Worm (Caenorhabditis elegans): ENCODE measurements around the gene nstp-3.
A peak's percentile ranks its signal among the peaks of the same experiment; 100 is the strongest.

Gene nstp-3

DNA sequence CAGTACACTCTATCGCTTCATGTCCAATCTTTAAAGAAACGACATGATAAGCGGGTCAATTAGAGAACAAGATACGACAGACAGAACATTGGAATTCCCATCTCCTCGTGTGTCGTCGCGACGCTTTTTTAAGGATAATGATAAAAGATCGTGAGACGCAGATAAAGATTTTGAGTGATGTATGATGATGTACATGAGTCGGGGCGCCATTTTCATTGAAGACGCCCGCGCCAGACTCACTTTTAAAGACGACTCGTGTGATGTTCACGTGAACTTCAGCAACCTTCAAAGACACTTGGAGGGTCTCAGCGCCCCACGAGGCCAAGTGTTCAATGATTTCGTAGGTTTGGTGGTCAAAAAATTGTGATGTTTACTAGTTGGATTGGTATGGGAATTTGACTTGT, 29.7 kb downstream of the nstp-3 start (continued):
- TF ChIP-seq egl-27 (tag; optimal IDR thresholded peaks at IDR 0.05): peak in 1 of 2 experiments; percentile 71
- TF ChIP-seq unc-130 (tag; optimal IDR thresholded peaks at IDR 0.05): peak; percentile 25
- TF ChIP-seq lin-35 (GFP tag; optimal IDR thresholded peaks at IDR 0.05): peak; percentile 10 to 41
- no peak for TF ChIP-seq skn-1 (tag; optimal IDR thresholded peaks at IDR 0.05)
- peak; percentile 18 to 34 for TF ChIP-seq efl-1 (optimal IDR thresholded peaks at IDR 0.05)
- peak; percentile 1 to 84 for TF ChIP-seq efl-1 (GFP tag; optimal IDR thresholded peaks at IDR 0.05 in 1 of 2)
- peak; percentile 49 to 52 for TF ChIP-seq lsy-2 (tag; optimal IDR thresholded peaks at IDR 0.05)
- TF ChIP-seq nhr-19 (GFP tag; conservative IDR thresholded peaks at IDR 0.05): peak; percentile 88
- peak; percentile 77 for TF ChIP-seq tbx-2 (tag; optimal IDR thresholded peaks at IDR 0.05)
- no peak for TF ChIP-seq isw-1 (GFP tag; IDR thresholded peaks at IDR 0.05)
- TF ChIP-seq lin-39 (tag; optimal IDR thresholded peaks at IDR 0.05): peak; percentile 47
- TF ChIP-seq fkh-8 (tag; optimal IDR thresholded peaks at IDR 0.05): no peak
- peak; percentile 12 for TF ChIP-seq lin-13 (GFP tag; optimal IDR thresholded peaks at IDR 0.05)
- TF ChIP-seq ztf-4 (tag; optimal IDR thresholded peaks at IDR 0.05): peak; percentile 3
- peak; percentile 18 for TF ChIP-seq swsn-7 (tag; optimal IDR thresholded peaks at IDR 0.05)
- peak in 1 of 3 experiments; percentile 35 for TF ChIP-seq dpl-1 (GFP tag; optimal IDR thresholded peaks at IDR 0.05)
- TF ChIP-seq nhr-77 (tag; optimal IDR thresholded peaks at IDR 0.05): peak; percentile 19
- peak; percentile 57 for TF ChIP-seq nhr-47 (tag; optimal IDR thresholded peaks at IDR 0.05)
- no peak for TF ChIP-seq aly-2 (tag; optimal IDR thresholded peaks at IDR 0.05)
- TF ChIP-seq ceh-90 (tag; optimal IDR thresholded peaks at IDR 0.05): no peak
- peak; percentile 49 for TF ChIP-seq rnt-1 (tag; optimal IDR thresholded peaks at IDR 0.05)
- TF ChIP-seq blmp-1 (tag; optimal IDR thresholded peaks at IDR 0.05): peak; percentile 84

DNA sequence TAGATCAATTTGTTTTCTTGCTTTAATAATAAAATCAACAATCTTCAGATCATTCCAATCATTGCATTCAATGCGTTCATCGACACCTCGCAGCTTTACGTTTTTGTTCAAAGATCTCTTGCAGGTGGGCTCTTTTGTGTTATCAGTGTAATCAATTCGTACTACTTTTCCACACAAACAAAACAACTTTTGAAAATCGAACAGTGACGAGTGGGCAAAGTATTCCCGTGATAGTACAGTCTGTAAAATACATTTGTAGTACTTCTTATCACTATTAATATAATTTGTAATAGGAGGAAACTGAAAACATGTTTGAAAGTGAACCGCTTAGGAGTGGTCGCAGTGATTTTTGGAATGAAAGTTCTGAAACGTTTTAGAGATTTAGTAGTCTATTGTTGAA, 33.0 kb downstream of the nstp-3 start, which contains the start of gene pgph-2:
pgph-2 (plus strand) TSS at position 47 of the 400 bp plus-strand sequence.
- TF ChIP-seq elt-2 (tag; optimal IDR thresholded peaks at IDR 0.05) (peak; percentile 33), nhr-85 (tag) (no peak)

DNA sequence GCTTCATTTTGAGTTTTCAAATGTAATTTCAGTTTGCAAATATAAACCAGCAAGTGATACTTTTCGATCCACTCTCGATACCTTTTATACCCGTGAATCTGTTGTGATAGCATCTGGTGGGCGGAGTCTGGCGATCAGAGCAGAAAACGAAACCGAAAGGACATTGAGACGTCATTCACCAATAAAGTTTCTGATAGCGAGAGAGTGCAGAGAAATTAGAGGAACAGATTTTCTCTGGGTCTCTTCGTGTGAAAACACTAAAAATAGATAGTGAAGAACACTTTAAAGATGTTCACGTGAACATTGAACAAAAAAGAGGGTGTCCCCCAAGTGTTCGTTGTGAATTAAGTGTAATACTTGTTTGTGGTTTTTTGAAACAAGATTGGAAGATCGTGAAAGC, 34.2 kb downstream of the nstp-3 start, which contains the start of gene pgph-3:
pgph-3 (minus strand) TSS at position 60 of the 400 bp plus-strand sequence.
- TF ChIP-seq aha-1 (tag; optimal IDR thresholded peaks at IDR 0.05): no peak
- TF ChIP-seq rnt-1 (tag; optimal IDR thresholded peaks at IDR 0.05): peak; percentile 40
- peak; percentile 82 for TF ChIP-seq nhr-85 (tag)
- TF ChIP-seq nhr-71 (tag; optimal IDR thresholded peaks at IDR 0.05): peak; percentile 63
- TF ChIP-seq efl-1 (optimal IDR thresholded peaks at IDR 0.05): peak; percentile 17 to 27
- no peak for TF ChIP-seq efl-1 (GFP tag; optimal IDR thresholded peaks at IDR 0.05 in 1 of 2)
- no peak for TF ChIP-seq jun-1 (tag; optimal IDR thresholded peaks at IDR 0.05)
- TF ChIP-seq elt-2 (tag; optimal IDR thresholded peaks at IDR 0.05): peak; percentile 65
- TF ChIP-seq elt-3 (tag; optimal IDR thresholded peaks at IDR 0.05): peak in 1 of 6 experiments; percentile 20
- TF ChIP-seq blmp-1 (tag; optimal IDR thresholded peaks at IDR 0.05): peak; percentile 59
- no peak for TF ChIP-seq alr-1 (tag; optimal IDR thresholded peaks at IDR 0.05; ENCODE audit: borderline replicate concordance)
- peak; percentile 49 for TF ChIP-seq nhr-20 (tag; optimal IDR thresholded peaks at IDR 0.05)
- TF ChIP-seq nhr-19 (GFP tag; conservative IDR thresholded peaks at IDR 0.05): peak; percentile 51
- TF ChIP-seq lin-14 (GFP tag; optimal IDR thresholded peaks at IDR 0.05): peak; percentile 81
- no peak for TF ChIP-seq C34B4.2 (tag; optimal IDR thresholded peaks at IDR 0.05)
- TF ChIP-seq lin-35 (GFP tag; optimal IDR thresholded peaks at IDR 0.05): peak in 1 of 2 experiments; percentile 9
- TF ChIP-seq mep-1 (tag; optimal IDR thresholded peaks at IDR 0.05): peak; percentile 28

DNA sequence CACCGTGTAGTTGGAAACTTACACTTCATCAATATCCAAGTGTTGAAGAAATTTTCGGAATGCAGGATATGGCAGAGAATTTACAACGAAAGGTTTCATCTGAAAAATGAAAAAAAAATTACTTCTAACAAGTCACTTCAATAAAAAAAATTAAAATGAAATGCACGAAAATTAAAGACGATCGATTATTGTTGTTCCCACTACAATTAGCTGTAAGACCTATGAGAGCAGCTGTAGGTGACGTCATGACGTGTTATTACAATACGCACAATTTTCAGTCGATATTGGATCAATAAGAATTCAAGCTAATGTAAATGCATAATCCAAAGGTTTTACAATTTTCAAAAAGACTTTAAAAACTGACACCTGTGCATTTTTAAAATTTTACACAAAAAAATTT, 37.9 kb downstream of the nstp-3 start, which contains the start of gene C53A3.1:
C53A3.1 (minus strand) TSS at position 101 of the 400 bp plus-strand sequence.
- TF ChIP-seq pag-3 (tag; optimal IDR thresholded peaks at IDR 0.05; ENCODE audit: borderline replicate concordance, insufficient read depth) (no peak), nhr-47 (tag; optimal IDR thresholded peaks at IDR 0.05) (no peak), ztf-4 (tag; optimal IDR thresholded peaks at IDR 0.05) (no peak), nhr-11 (tag; optimal IDR thresholded peaks at IDR 0.05) (no peak), mab-9 (GFP tag; IDR thresholded peaks at IDR 0.05) (no peak), nhr-76 (tag; optimal IDR thresholded peaks at IDR 0.05) (no peak), F16B12.6 (tag; optimal IDR thresholded peaks at IDR 0.05) (no peak), jun-1 (tag; optimal IDR thresholded peaks at IDR 0.05) (no peak), swsn-7 (tag; optimal IDR thresholded peaks at IDR 0.05) (no peak), ets-5 (GFP tag; IDR thresholded peaks at IDR 0.05) (no peak), efl-3 (GFP tag; optimal IDR thresholded peaks at IDR 0.05) (no peak), lin-15B (tag; optimal IDR thresholded peaks at IDR 0.05) (no peak), skn-1 (tag; optimal IDR thresholded peaks at IDR 0.05) (no peak), snu-23 (GFP tag; optimal IDR thresholded peaks at IDR 0.05) (no peak)

All from whole organism, L1 larva.